Worm (Caenorhabditis elegans): ENCODE results near the gene scav-3.
A peak's percentile ranks its signal among the peaks of the same experiment; 100 is the strongest.

The scav-3 gene

DNA sequence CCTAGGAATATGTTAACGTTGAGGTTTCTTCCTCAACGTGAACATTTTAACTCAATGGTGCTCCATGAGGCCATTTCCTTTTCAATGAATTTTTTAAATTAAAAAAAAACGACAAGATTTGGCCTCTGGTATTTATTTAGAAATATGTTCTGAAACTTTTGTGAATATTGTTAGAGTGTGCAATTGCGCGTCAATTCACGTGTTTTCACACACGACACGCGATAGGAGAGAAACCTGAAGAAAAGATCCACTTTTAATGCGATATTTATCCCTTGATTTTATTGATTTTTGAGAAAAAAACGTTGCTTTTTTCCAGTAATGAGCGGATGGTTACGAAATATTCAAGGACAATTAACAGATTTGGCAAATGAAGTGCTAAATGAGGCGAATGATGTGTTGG, 42.6 kb upstream of the scav-3 start, which contains the start of gene sql-1 (continued):
- TF ChIP-seq sptf-2 (GFP tag; optimal IDR thresholded peaks at IDR 0.05) (no peak), egl-44 (GFP tag; IDR thresholded peaks at IDR 0.05) (no peak), hmg-20 (GFP tag; IDR thresholded peaks at IDR 0.05) (no peak), snpc-1.3 (tag; optimal IDR thresholded peaks at IDR 0.05; ENCODE audit: insufficient read depth) (peak; percentile 60), madf-6 (GFP tag; IDR thresholded peaks at IDR 0.05) (peak; percentile 65; the same call in 1 of the 2 replicates), B0336.3 (GFP tag; IDR thresholded peaks at IDR 0.05) (peak; percentile 28; the same call in 1 of the 2 replicates), lin-40 (tag; optimal IDR thresholded peaks at IDR 0.05) (no peak), snpc-1.1 (tag; optimal IDR thresholded peaks at IDR 0.05; ENCODE audit: insufficient read depth) (no peak), F57C9.4 (tag; optimal IDR thresholded peaks at IDR 0.05) (no peak), repo-1 (tag; optimal IDR thresholded peaks at IDR 0.05) (peak; percentile 30), ztf-26 (tag; optimal IDR thresholded peaks at IDR 0.05) (no peak), nhr-80 (tag; optimal IDR thresholded peaks at IDR 0.05) (no peak), zfh-2 (GFP tag; conservative IDR thresholded peaks at IDR 0.05) (no peak), dox-1 (GFP tag; IDR thresholded peaks at IDR 0.05) (no peak), let-607 (tag; optimal IDR thresholded peaks at IDR 0.05) (no peak), C06A6.2 (GFP tag; conservative IDR thresholded peaks at IDR 0.05) (no peak), tbp1 (GFP tag; optimal IDR thresholded peaks at IDR 0.05) (peak; percentile 35), ceh-79 (tag; optimal IDR thresholded peaks at IDR 0.05) (peak; percentile 30), ets-4 (GFP tag; optimal IDR thresholded peaks at IDR 0.05) (no peak), hsf-1 (GFP tag; IDR thresholded peaks at IDR 0.05) (no peak), lir-1 (GFP tag; conservative IDR thresholded peaks at IDR 0.05) (no peak), snpc-4 (GFP tag; optimal IDR thresholded peaks at IDR 0.05) (no peak), snpc-4 (tag; optimal IDR thresholded peaks at IDR 0.05) (peak in 1 of 4 experiments; percentile 22), ZK185.1 (tag; optimal IDR thresholded peaks at IDR 0.05; ENCODE audit: poor library complexity, severe bottlenecking) (no peak), madf-3 (GFP tag; IDR thresholded peaks at IDR 0.05) (no peak), mxl-1 (tag; optimal IDR thresholded peaks at IDR 0.05) (peak; percentile 28), egl-18 (GFP tag; IDR thresholded peaks at IDR 0.05) (no peak), Y67H2A.10 (GFP tag; conservative IDR thresholded peaks at IDR 0.05) (no peak), ztf-25 (GFP tag; IDR thresholded peaks at IDR 0.05) (no peak), unc-62 (GFP tag; optimal IDR thresholded peaks at IDR 0.05) (no peak), F33H1.4 (GFP tag; IDR thresholded peaks at IDR 0.05) (no peak), cebp-1 (GFP tag; IDR thresholded peaks at IDR 0.05) (no peak), cebp-1 (tag; optimal IDR thresholded peaks at IDR 0.05) (peak; percentile 66), Y53F4B.3 (GFP tag; IDR thresholded peaks at IDR 0.05) (no peak), chd-7 (tag; optimal IDR thresholded peaks at IDR 0.05) (no peak), D2030.7 (GFP tag; IDR thresholded peaks at IDR 0.05) (no peak), pbrm-1 (GFP tag; IDR thresholded peaks at IDR 0.05) (no peak), ztf-28 (GFP tag; IDR thresholded peaks at IDR 0.05) (no peak), mcd-1 (GFP tag; IDR thresholded peaks at IDR 0.05) (no peak), ceh-27 (GFP tag; optimal IDR thresholded peaks at IDR 0.05) (no peak), hlh-12 (tag; optimal IDR thresholded peaks at IDR 0.05) (no peak), lin-35 (GFP tag; optimal IDR thresholded peaks at IDR 0.05) (no peak), Y56A3A.18 (GFP tag; IDR thresholded peaks at IDR 0.05) (no peak), efl-1 (GFP tag; optimal IDR thresholded peaks at IDR 0.05) (no peak), rcor-1 (GFP tag; IDR thresholded peaks at IDR 0.05) (no peak), T26A5.8 (tag; optimal IDR thresholded peaks at IDR 0.05) (peak; percentile 67), ccch-3 (GFP tag; optimal IDR thresholded peaks at IDR 0.05) (no peak), xnd-1 (tag; optimal IDR thresholded peaks at IDR 0.05) (peak; percentile 17), F23B12.7 (tag; optimal IDR thresholded peaks at IDR 0.05; ENCODE audit: insufficient read depth) (no peak)
